Worm (Caenorhabditis elegans) whole organism, L1 larva: Measurements from ENCODE around the gene T22D1.17.

ENCODE experiments used
- aly-2 ChIP-seq: fragments of 150-350 bp; optimal IDR thresholded peaks from 2 replicates; lab custom pipeline; 2014; ENCODE audit warnings: missing biosample characterization, missing genetic modification characterization
- ceh-88 ChIP-seq: fragments of 200-800 bp; sonication (Bioruptor generic); IDR thresholded peaks from 2 replicates; pipeline ENCODE4 v1.3.6; 2022; ENCODE audit warnings: missing genetic modification characterization, missing compliant biosample characterization
- efl-1 ChIP-seq, 4 experiments: fragments of 150-350 bp; optimal IDR thresholded peaks in 3 of 4; peaks in 1 of 4; 1 replicate in 1 of 4; 2 replicates in 3 of 4; lab custom pipeline; 2014; ENCODE audit warnings: missing biosample characterization in 2 of 4, missing genetic modification characterization in 2 of 4, missing genetic modification reagents in 2 of 4
- fkh-10 ChIP-seq: sonication (generic microtip); optimal IDR thresholded peaks from 2 replicates; lab custom pipeline; 2017; ENCODE audit warnings: missing biosample characterization, missing genetic modification reagents, missing genetic modification characterization
- fkh-4 ChIP-seq: sonication (generic microtip); optimal IDR thresholded peaks from 2 replicates; lab custom pipeline; 2016; ENCODE audit warnings: missing compliant biosample characterization, missing genetic modification characterization, borderline replicate concordance
- hpl-2 ChIP-seq: fragments of 150-350 bp; optimal IDR thresholded peaks from 2 replicates; lab custom pipeline; 2014; ENCODE audit warnings: missing biosample characterization, missing genetic modification reagents, missing genetic modification characterization
- jun-1 ChIP-seq: fragments of 150-350 bp; optimal IDR thresholded peaks from 2 replicates; lab custom pipeline; 2014; ENCODE audit warnings: missing biosample characterization, missing genetic modification reagents, missing genetic modification characterization
- lin-13 ChIP-seq: fragments of 150-350 bp; optimal IDR thresholded peaks from 2 replicates; lab custom pipeline; 2014; ENCODE audit warnings: missing biosample characterization, missing genetic modification reagents, missing genetic modification characterization
- mdl-1 ChIP-seq, 2 experiments: fragments of 150-350 bp; optimal IDR thresholded peaks; 2 replicates each; lab custom pipeline; 2014 to 2017; ENCODE audit warnings: missing biosample characterization in 2 of 2, missing genetic modification characterization in 2 of 2, inconsistent platforms in 1 of 2
- mep-1 ChIP-seq: fragments of 150-350 bp; optimal IDR thresholded peaks from 2 replicates; lab custom pipeline; 2014; ENCODE audit warnings: missing biosample characterization, missing genetic modification characterization
- unc-62 ChIP-seq: fragments of 150-350 bp; optimal IDR thresholded peaks from 2 replicates; lab custom pipeline; 2014; ENCODE audit warnings: missing biosample characterization, missing genetic modification reagents, missing genetic modification characterization
- zag-1 ChIP-seq: fragments of 150-350 bp; optimal IDR thresholded peaks from 2 replicates; lab custom pipeline; 2014; ENCODE audit warnings: missing biosample characterization, missing genetic modification characterization

ce11 chrIV:6907487-6907886, 1.7 kb downstream of the T22D1.17 start:
- TF ChIP-seq aly-2 (tag; lab: Kevin White, UChicago) (no peak), mep-1 (tag; lab: Kevin White, UChicago) (no peak), jun-1 (tag; lab: Kevin White, UChicago) (no peak), ceh-88 (GFP tag; lab: Robert Waterston, UW) (no peak), fkh-4 (tag; lab: Kevin White, UChicago) (no peak), lin-13 (GFP tag; lab: Kevin White, UChicago) (no peak), unc-62 (GFP tag; lab: Kevin White, UChicago) (no peak), zag-1 (tag; lab: Kevin White, UChicago) (no peak), mdl-1 (tag; optimal IDR thresholded peaks at IDR 0.05; lab: Kevin White, UChicago) (no peak), hpl-2 (no peak), fkh-10 (GFP tag; lab: Kevin White, UChicago) (no peak), efl-1 (optimal IDR thresholded peaks at IDR 0.05; lab: Kevin White, UChicago) (no peak), efl-1 (GFP tag; optimal IDR thresholded peaks at IDR 0.05 in 1 of 2; lab: Kevin White, UChicago) (no peak)
